Worm (Caenorhabditis elegans) whole organism, late embryonic: ENCODE measurements around the gene C36E6.8.

ENCODE experiments used
- ama-1 ChIP-seq: fragments of 150-350 bp; optimal IDR thresholded peaks from 2 replicates; lab custom pipeline; 2014
- elt-2 ChIP-seq: sonication (generic microtip); optimal IDR thresholded peaks from 2 replicates; lab custom pipeline; 2016; ENCODE audit warnings: missing genetic modification reagents, missing genetic modification characterization, missing compliant biosample characterization
- hlh-30 ChIP-seq: sonication (generic microtip); optimal IDR thresholded peaks from 2 replicates; lab custom pipeline; 2017; ENCODE audit warnings: antibody characterized with exemption, missing genetic modification characterization, missing compliant biosample characterization; ENCODE audit not compliant: insufficient read depth
- pqm-1 ChIP-seq: sonication (generic microtip); optimal IDR thresholded peaks from 2 replicates; lab custom pipeline; 2016; ENCODE audit warnings: missing genetic modification characterization, missing compliant biosample characterization

ce11 chrX:17390531-17390930 is 48.0 kb upstream of the C36E6.8 start:
- TF ChIP-seq pqm-1 (tag; lab: Kevin White, UChicago) (no peak), ama-1 (lab: Kevin White, UChicago) (no peak), elt-2 (no peak), hlh-30 (tag; lab: Kevin White, UChicago) (no peak)
